Fruit fly (Drosophila melanogaster) whole organism, prepupa: ENCODE measurements around the gene CG42271.

ENCODE experiments used
- CG11294 ChIP-seq: fragments of 200-800 bp; sonication (Bioruptor generic); IDR thresholded peaks from 2 replicates; pipeline ENCODE4 v1.3.6; 2022; ENCODE audit warnings: missing biosample characterization, missing genetic modification characterization
- CG11762 ChIP-seq: fragments of 200-800 bp; sonication (Bioruptor generic); optimal IDR thresholded peaks from 3 replicates; lab custom pipeline; 2016; ENCODE audit warnings: missing biosample characterization, missing genetic modification characterization; ENCODE audit not compliant: insufficient read depth
- CG15336 ChIP-seq: fragments of 200-800 bp; sonication (Bioruptor generic); IDR thresholded peaks from 2 replicates; pipeline ENCODE4 v1.3.6; 2022; ENCODE audit warnings: missing biosample characterization, missing genetic modification characterization
- CG31627 ChIP-seq: fragments of 200-800 bp; sonication (Bioruptor generic); optimal IDR thresholded peaks from 3 replicates; lab custom pipeline; 2016; ENCODE audit warnings: missing biosample characterization, missing genetic modification characterization
- CG3919 ChIP-seq: fragments of 200-800 bp; sonication (Bioruptor generic); optimal IDR thresholded peaks from 3 replicates; lab custom pipeline; 2016; ENCODE audit warnings: missing biosample characterization, missing genetic modification characterization
- CG4318 ChIP-seq: fragments of 200-800 bp; sonication (Bioruptor generic); optimal IDR thresholded peaks from 3 replicates; lab custom pipeline; 2017; ENCODE audit warnings: missing biosample characterization, mild to moderate bottlenecking, missing genetic modification characterization
- CG6163 ChIP-seq: fragments of 200-800 bp; sonication (Bioruptor generic); IDR thresholded peaks from 3 replicates; pipeline ENCODE4 v1.3.6; 2022; ENCODE audit warnings: missing biosample characterization, missing genetic modification characterization
- CG6276 ChIP-seq: fragments of 200-800 bp; sonication (Bioruptor generic); optimal IDR thresholded peaks from 2 replicates; lab custom pipeline; 2017; ENCODE audit warnings: missing biosample characterization, mild to moderate bottlenecking, missing genetic modification characterization
- CG6808 ChIP-seq: fragments of 200-800 bp; sonication (Bioruptor generic); optimal IDR thresholded peaks from 3 replicates; lab custom pipeline; 2017; ENCODE audit warnings: missing biosample characterization, missing genetic modification characterization, mild to moderate bottlenecking, moderate library complexity, missing genetic modification reagents
- CG6854 ChIP-seq: fragments of 200-800 bp; sonication (Bioruptor generic); optimal IDR thresholded peaks from 2 replicates; lab custom pipeline; 2017; ENCODE audit warnings: missing biosample characterization, mild to moderate bottlenecking, missing genetic modification characterization
- CG7368 ChIP-seq: fragments of 200-800 bp; sonication (Bioruptor generic); optimal IDR thresholded peaks from 3 replicates; lab custom pipeline; 2016; ENCODE audit warnings: missing biosample characterization, missing genetic modification characterization
- CG8119 ChIP-seq: fragments of 200-800 bp; sonication (Bioruptor generic); IDR thresholded peaks from 3 replicates; pipeline ENCODE4 v1.3.6; 2022; ENCODE audit warnings: missing biosample characterization, missing genetic modification characterization
- CG8632 ChIP-seq: fragments of 200-800 bp; sonication (Bioruptor generic); optimal IDR thresholded peaks from 3 replicates; lab custom pipeline; 2016; ENCODE audit warnings: missing biosample characterization, missing genetic modification characterization
- Ets21C ChIP-seq: fragments of 200-800 bp; sonication (Bioruptor generic); optimal IDR thresholded peaks from 3 replicates; lab custom pipeline; 2016; ENCODE audit warnings: missing biosample characterization, missing genetic modification characterization
- Ets96B ChIP-seq: fragments of 200-800 bp; optimal IDR thresholded peaks from 2 replicates; lab custom pipeline; 2019; ENCODE audit warnings: missing biosample characterization, mild to moderate bottlenecking, missing genetic modification characterization, moderate library complexity
- Gug ChIP-seq: fragments of 200-800 bp; sonication (Bioruptor generic); IDR thresholded peaks from 2 replicates; pipeline ENCODE4 v1.3.6; 2022; ENCODE audit warnings: missing biosample characterization, missing genetic modification characterization
- Hr38 ChIP-seq: sonication (Bioruptor generic); optimal IDR thresholded peaks from 2 replicates; lab custom pipeline; 2016; ENCODE audit warnings: missing biosample characterization, missing genetic modification characterization
- Hr39 ChIP-seq: fragments of 200-800 bp; sonication (Bioruptor generic); optimal IDR thresholded peaks from 2 replicates; lab custom pipeline; 2016; ENCODE audit warnings: missing biosample characterization, missing genetic modification characterization
- Hr4 ChIP-seq: fragments of 200-800 bp; sonication (Bioruptor generic); optimal IDR thresholded peaks from 3 replicates; lab custom pipeline; 2016; ENCODE audit warnings: missing biosample characterization, missing genetic modification characterization
- Lpt ChIP-seq: fragments of 200-800 bp; sonication (Bioruptor generic); optimal IDR thresholded peaks from 3 replicates; lab custom pipeline; 2016; ENCODE audit warnings: missing biosample characterization, missing genetic modification characterization
- Met ChIP-seq: fragments of 200-800 bp; sonication (Bioruptor generic); optimal IDR thresholded peaks from 3 replicates; lab custom pipeline; 2016; ENCODE audit warnings: missing biosample characterization, missing genetic modification characterization
- OdsH ChIP-seq: fragments of 200-800 bp; sonication (Bioruptor generic); optimal IDR thresholded peaks from 3 replicates; lab custom pipeline; 2016; ENCODE audit warnings: missing biosample characterization, missing genetic modification characterization
- Smox ChIP-seq: fragments of 200-800 bp; sonication (Bioruptor generic); optimal IDR thresholded peaks from 3 replicates; lab custom pipeline; 2016; ENCODE audit warnings: missing biosample characterization, missing genetic modification characterization
- Sox102F ChIP-seq: fragments of 200-800 bp; sonication (Bioruptor generic); optimal IDR thresholded peaks from 2 replicates; lab custom pipeline; 2016; ENCODE audit warnings: missing biosample characterization, mild to moderate bottlenecking, missing genetic modification characterization
- achi ChIP-seq: fragments of 200-800 bp; sonication (Bioruptor generic); optimal IDR thresholded peaks from 3 replicates; lab custom pipeline; 2016; ENCODE audit warnings: missing biosample characterization, missing genetic modification characterization
- dac ChIP-seq: fragments of 200-800 bp; sonication (Bioruptor generic); optimal IDR thresholded peaks from 2 replicates; lab custom pipeline; 2017; ENCODE audit warnings: missing biosample characterization, mild to moderate bottlenecking, missing genetic modification characterization
- dsx ChIP-seq: fragments of 200-800 bp; optimal IDR thresholded peaks from 3 replicates; lab custom pipeline; 2019; ENCODE audit warnings: missing biosample characterization, mild to moderate bottlenecking, missing genetic modification characterization, moderate library complexity; ENCODE audit not compliant: poor library complexity, severe bottlenecking
- esn ChIP-seq: fragments of 200-800 bp; sonication (Bioruptor generic); optimal IDR thresholded peaks from 2 replicates; lab custom pipeline; 2016; ENCODE audit warnings: missing biosample characterization, mild to moderate bottlenecking, missing genetic modification characterization, moderate library complexity
- lz ChIP-seq: fragments of 200-800 bp; sonication (Bioruptor generic); optimal IDR thresholded peaks from 3 replicates; lab custom pipeline; 2016; ENCODE audit warnings: missing biosample characterization, missing genetic modification characterization
- net ChIP-seq: fragments of 200-800 bp; sonication (Bioruptor generic); optimal IDR thresholded peaks from 3 replicates; lab custom pipeline; 2016; ENCODE audit warnings: missing biosample characterization, missing genetic modification characterization
- pdm3 ChIP-seq: fragments of 200-800 bp; sonication (Bioruptor generic); optimal IDR thresholded peaks from 3 replicates; lab custom pipeline; 2016; ENCODE audit warnings: missing biosample characterization, missing genetic modification characterization
- spab ChIP-seq: fragments of 200-800 bp; sonication (Bioruptor generic); optimal IDR thresholded peaks from 2 replicates; lab custom pipeline; 2017; ENCODE audit warnings: missing biosample characterization, mild to moderate bottlenecking, missing genetic modification characterization, missing genetic modification reagents
- ss ChIP-seq, 2 experiments: fragments of 200-800 bp; sonication (Bioruptor generic); optimal IDR thresholded peaks; 2 replicates in 1 of 2; 3 replicates in 1 of 2; lab custom pipeline; 2017 to 2018; ENCODE audit warnings: mild to moderate bottlenecking in 2 of 2, missing biosample characterization in 2 of 2, missing genetic modification characterization in 2 of 2, moderate library complexity in 1 of 2
- svp ChIP-seq: fragments of 200-800 bp; sonication (Bioruptor generic); peaks from one replicate; lab custom pipeline; 2016; ENCODE audit warnings: missing biosample characterization, missing genetic modification characterization
- topi ChIP-seq: fragments of 200-800 bp; sonication (Bioruptor generic); optimal IDR thresholded peaks from 3 replicates; lab custom pipeline; 2016; ENCODE audit warnings: missing biosample characterization, missing genetic modification characterization
- vri ChIP-seq: fragments of 200-800 bp; sonication (Bioruptor generic); optimal IDR thresholded peaks from 3 replicates; lab custom pipeline; 2016; ENCODE audit warnings: missing biosample characterization, mild to moderate bottlenecking, missing genetic modification characterization

CG42271 gene

dm6 chrX:14193013-14193412 is 40.9 kb downstream of the CG42271 start, which contains the start of gene yl:
Gene yl, plus strand, starts transcription at chrX:14193214.
- no peak for TF ChIP-seq CG8119 (GFP tag; lab: Robert Waterston, UW)
- TF ChIP-seq CG6808 (GFP tag; lab: Kevin White, UChicago), result no peak
- TF ChIP-seq CG6163, result no peak
- no peak for TF ChIP-seq Smox (GFP tag; lab: Kevin White, UChicago)
- TF ChIP-seq svp (GFP tag; lab: Kevin White, UChicago), result no peak
- no peak for TF ChIP-seq Hr4 (GFP tag; lab: Kevin White, UChicago)
- TF ChIP-seq CG4318 (GFP tag; lab: Kevin White, UChicago), result no peak
- TF ChIP-seq CG8632, result no peak
- no peak for TF ChIP-seq Lpt (GFP tag; lab: Kevin White, UChicago)
- TF ChIP-seq CG11294 (GFP tag; lab: Robert Waterston, UW), result no peak
- no peak for TF ChIP-seq CG15336 (GFP tag; lab: Robert Waterston, UW)
- no peak for TF ChIP-seq vri (GFP tag; lab: Kevin White, UChicago)
- TF ChIP-seq ss (GFP tag; optimal IDR thresholded peaks at IDR 0.05; lab: Kevin White, UChicago), result no peak
- TF ChIP-seq Met, result no peak
- TF ChIP-seq Hr39 (GFP tag; lab: Kevin White, UChicago), result no peak
- TF ChIP-seq Ets21C (GFP tag; lab: Kevin White, UChicago), result no peak

DNA sequence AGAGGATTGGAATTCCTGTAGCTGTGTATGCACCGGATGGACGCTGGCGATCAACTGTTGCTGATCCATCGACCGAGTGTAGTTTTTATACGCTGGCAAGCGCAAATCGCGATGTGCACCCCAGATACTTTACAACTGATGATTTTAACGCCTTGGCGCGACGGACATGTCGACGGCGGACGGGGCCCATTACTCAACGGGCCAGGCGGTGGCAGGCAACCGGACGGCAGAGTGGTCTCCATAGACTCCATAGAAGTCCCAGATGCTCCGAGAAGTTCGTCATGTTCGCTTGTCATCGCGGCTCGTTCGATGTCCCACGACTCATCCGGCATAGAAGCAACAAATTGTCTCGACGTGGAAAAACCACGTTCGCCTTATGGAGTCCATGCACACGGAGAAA is 41.9 kb downstream of the CG42271 start, which contains the start of gene CG13403:
CG13403 (minus strand) TSS at position 101 of the 400 bp plus-strand sequence.
- TF ChIP-seq pdm3 (GFP tag; lab: Kevin White, UChicago), result no peak
- TF ChIP-seq CG3919, result no peak
- no peak for TF ChIP-seq CG11762 (GFP tag; lab: Kevin White, UChicago)
- no peak for TF ChIP-seq Hr38 (GFP tag; lab: Kevin White, UChicago)
- TF ChIP-seq Gug (GFP tag; lab: Robert Waterston, UW), result no peak
- TF ChIP-seq CG6163, result no peak

- TF ChIP-seq achi (GFP tag; lab: Kevin White, UChicago), result no peak
- TF ChIP-seq dsx (GFP tag; lab: Kevin White, UChicago), result no peak
- no peak for TF ChIP-seq net (GFP tag; lab: Kevin White, UChicago)
- TF ChIP-seq Lpt (GFP tag; lab: Kevin White, UChicago), result no peak
- TF ChIP-seq Hr4 (GFP tag; lab: Kevin White, UChicago), result no peak
- TF ChIP-seq CG7368 (GFP tag; lab: Kevin White, UChicago), result no peak
- no peak for TF ChIP-seq spab (GFP tag; lab: Kevin White, UChicago)
- TF ChIP-seq Sox102F (GFP tag; lab: Kevin White, UChicago), result no peak
- no peak for TF ChIP-seq Ets96B (tag; lab: Kevin White, UChicago)
- no peak for TF ChIP-seq svp (GFP tag; lab: Kevin White, UChicago)
- TF ChIP-seq esn (GFP tag; lab: Kevin White, UChicago), result no peak
- no peak for TF ChIP-seq lz (GFP tag; lab: Kevin White, UChicago)
- TF ChIP-seq CG8632, result no peak
- no peak for TF ChIP-seq dac (GFP tag; lab: Kevin White, UChicago)
- TF ChIP-seq CG6854 (GFP tag; lab: Kevin White, UChicago), result no peak
- TF ChIP-seq CG31627 (GFP tag; lab: Kevin White, UChicago), result no peak
- no peak for TF ChIP-seq topi
- TF ChIP-seq, all 60 proteins: peak for 0
Observed at dm6 chrX:14189216-14189615, 44.6 kb downstream of the CG42271 start, which contains the start of gene CG11585. Gene CG11585, plus strand, starts transcription at chrX:14189516.

- TF ChIP-seq OdsH (GFP tag; lab: Kevin White, UChicago), result no peak
- no peak for TF ChIP-seq Met
- no peak for TF ChIP-seq CG3919
- TF ChIP-seq lz (GFP tag; lab: Kevin White, UChicago), result no peak
- no peak for TF ChIP-seq CG11294 (GFP tag; lab: Robert Waterston, UW)
- no peak for TF ChIP-seq CG6276 (GFP tag; lab: Kevin White, UChicago)
Observed at dm6 chrX:14186953-14187352, 46.9 kb downstream of the CG42271 start, which contains the start of gene CG12481. Gene CG12481, plus strand, starts transcription at chrX:14187253.
